Fruit fly (Drosophila melanogaster) whole organism, embryonic: Measurements from ENCODE around the gene Dph3.

Experiments used
- BEAF-32 ChIP-seq: fragments of 200-800 bp; sonication (Bioruptor generic); optimal IDR thresholded peaks from 3 replicates; lab custom pipeline; 2017; ENCODE audit warnings: missing biosample characterization, missing genetic modification characterization, mild to moderate bottlenecking, moderate library complexity, missing genetic modification reagents
- CG13287 ChIP-seq: fragments of 200-800 bp; sonication (Bioruptor generic); IDR thresholded peaks from 2 replicates; pipeline ENCODE4 v1.3.6; 2022; ENCODE audit warnings: missing biosample characterization, missing genetic modification characterization; ENCODE audit not compliant: partially characterized antibody
- CG14710 ChIP-seq: fragments of 200-800 bp; sonication (Bioruptor generic); optimal IDR thresholded peaks from 3 replicates; lab custom pipeline; 2019; ENCODE audit warnings: missing biosample characterization, mild to moderate bottlenecking, missing genetic modification characterization, moderate library complexity
- CG15269 ChIP-seq: fragments of 200-800 bp; sonication (Bioruptor generic); optimal IDR thresholded peaks from 2 replicates; lab custom pipeline; 2018; ENCODE audit warnings: missing biosample characterization, mild to moderate bottlenecking, missing genetic modification characterization, moderate library complexity
- CG1603 ChIP-seq: fragments of 200-800 bp; sonication (Bioruptor generic); optimal IDR thresholded peaks from 2 replicates; lab custom pipeline; 2019; ENCODE audit warnings: missing biosample characterization, mild to moderate bottlenecking, missing genetic modification characterization, moderate library complexity
- CG17385 ChIP-seq: fragments of 200-800 bp; sonication (Bioruptor generic); optimal IDR thresholded peaks from 3 replicates; lab custom pipeline; 2018; ENCODE audit warnings: missing biosample characterization, mild to moderate bottlenecking, missing genetic modification characterization
- CG17829 ChIP-seq: fragments of 200-800 bp; optimal IDR thresholded peaks from 2 replicates; lab custom pipeline; 2019; ENCODE audit warnings: missing biosample characterization, mild to moderate bottlenecking, missing genetic modification characterization, moderate library complexity
- CG34422 ChIP-seq: fragments of 200-800 bp; sonication (Bioruptor generic); IDR thresholded peaks from 3 replicates; pipeline ENCODE4 v1.3.6; 2022; ENCODE audit warnings: missing biosample characterization, missing genetic modification characterization
- CG4424 ChIP-seq: fragments of 200-800 bp; sonication (Bioruptor generic); optimal IDR thresholded peaks from 3 replicates; lab custom pipeline; 2016; ENCODE audit warnings: missing biosample characterization, missing genetic modification characterization
- CG5953 ChIP-seq: fragments of 200-800 bp; sonication (Bioruptor generic); IDR thresholded peaks from 2 replicates; pipeline ENCODE4 v1.3.6; 2022; ENCODE audit warnings: missing biosample characterization, missing genetic modification characterization
- D ChIP-seq, 2 experiments: fragments of 200-800 bp in 1 of 2; fragments of >200 bp in 1 of 2; sonication (Bioruptor generic) in 1 of 2; optimal IDR thresholded peaks; 2 replicates in 1 of 2; 3 replicates in 1 of 2; lab custom pipeline; 2017; ENCODE audit warnings: mild to moderate bottlenecking in 1 of 2, missing biosample characterization in 1 of 2, missing genetic modification characterization in 1 of 2, missing genetic modification reagents in 1 of 2
- D19A ChIP-seq: fragments of 200-800 bp; optimal IDR thresholded peaks from 3 replicates; lab custom pipeline; 2019; ENCODE audit warnings: missing biosample characterization, mild to moderate bottlenecking, missing genetic modification characterization, moderate library complexity
- Dek ChIP-seq: fragments of 200-800 bp; sonication (Bioruptor generic); optimal IDR thresholded peaks from 3 replicates; lab custom pipeline; 2019; ENCODE audit warnings: missing biosample characterization, mild to moderate bottlenecking, missing genetic modification characterization, moderate library complexity
- Doc3 ChIP-seq: fragments of 200-800 bp; sonication (Bioruptor generic); IDR thresholded peaks from 3 replicates; pipeline ENCODE4 v1.3.6; 2022; ENCODE audit warnings: missing biosample characterization, missing genetic modification characterization; ENCODE audit not compliant: partially characterized antibody
- Dp ChIP-seq: fragments of 200-800 bp; sonication (Bioruptor generic); optimal IDR thresholded peaks from 2 replicates; lab custom pipeline; 2018; ENCODE audit warnings: missing biosample characterization, mild to moderate bottlenecking, missing genetic modification characterization, moderate library complexity
- E2f2 ChIP-seq: fragments of 200-800 bp; sonication (Bioruptor generic); IDR thresholded peaks from 2 replicates; pipeline ENCODE4 v1.3.6; 2022; ENCODE audit warnings: missing biosample characterization, missing genetic modification characterization
- Ets97D ChIP-seq: fragments of 200-800 bp; sonication (Bioruptor generic); optimal IDR thresholded peaks from 3 replicates; lab custom pipeline; 2016; ENCODE audit warnings: missing biosample characterization, missing genetic modification characterization
- HmgZ ChIP-seq: fragments of 200-800 bp; sonication (Bioruptor generic); optimal IDR thresholded peaks from 2 replicates; lab custom pipeline; 2018; ENCODE audit warnings: missing biosample characterization, mild to moderate bottlenecking, missing genetic modification characterization
- Hmx ChIP-seq: fragments of 200-800 bp; sonication (Bioruptor generic); optimal IDR thresholded peaks from 2 replicates; lab custom pipeline; 2016; ENCODE audit warnings: missing biosample characterization, missing genetic modification characterization
- Lhr ChIP-seq: fragments of 200-800 bp; sonication (Bioruptor generic); optimal IDR thresholded peaks from 3 replicates; lab custom pipeline; 2017; ENCODE audit warnings: mild to moderate bottlenecking, missing biosample characterization, missing genetic modification reagents, missing genetic modification characterization
- MBD-R2 ChIP-seq: fragments of 200-800 bp; sonication (Bioruptor generic); IDR thresholded peaks from 2 replicates; pipeline ENCODE4 v1.3.6; 2022; ENCODE audit warnings: missing biosample characterization, missing genetic modification characterization
- MESR4 ChIP-seq: fragments of 200-800 bp; sonication (Bioruptor generic); optimal IDR thresholded peaks from 2 replicates; lab custom pipeline; 2018; ENCODE audit warnings: missing biosample characterization, mild to moderate bottlenecking, missing genetic modification characterization, moderate library complexity
- Myb ChIP-seq: fragments of 200-800 bp; sonication (Bioruptor generic); optimal IDR thresholded peaks from 2 replicates; lab custom pipeline; 2016; ENCODE audit warnings: missing biosample characterization, missing genetic modification characterization
- Opbp ChIP-seq: fragments of 200-800 bp; sonication (Bioruptor generic); IDR thresholded peaks from 3 replicates; pipeline ENCODE4 v1.3.6; 2022; ENCODE audit warnings: missing biosample characterization, missing genetic modification characterization; ENCODE audit not compliant: partially characterized antibody
- Pdp1 ChIP-seq, 2 experiments: fragments of 200-800 bp; sonication (Bioruptor generic); optimal IDR thresholded peaks; 3 replicates each; lab custom pipeline; 2016; ENCODE audit warnings: missing biosample characterization in 2 of 2, missing genetic modification characterization in 2 of 2, mild to moderate bottlenecking in 1 of 2, moderate library complexity in 1 of 2
- Ptx1 ChIP-seq: fragments of 200-800 bp; sonication (Bioruptor generic); IDR thresholded peaks from 2 replicates; pipeline ENCODE4 v1.3.6; 2022; ENCODE audit warnings: missing biosample characterization, missing genetic modification characterization
- YL-1 ChIP-seq: fragments of 200-800 bp; sonication (Bioruptor generic); optimal IDR thresholded peaks from 3 replicates; lab custom pipeline; 2017; ENCODE audit warnings: missing biosample characterization, mild to moderate bottlenecking, missing genetic modification characterization
- amos ChIP-seq: fragments of 200-800 bp; sonication (Bioruptor generic); IDR thresholded peaks from 2 replicates; pipeline ENCODE4 v1.3.6; 2022; ENCODE audit warnings: missing biosample characterization, missing genetic modification characterization; ENCODE audit not compliant: partially characterized antibody
- bbx ChIP-seq: fragments of 200-800 bp; sonication (Bioruptor generic); IDR thresholded peaks from 2 replicates; pipeline ENCODE4 v1.3.6; 2022; ENCODE audit warnings: missing biosample characterization, missing genetic modification characterization; ENCODE audit not compliant: partially characterized antibody
- crp ChIP-seq, 2 experiments: fragments of 200-800 bp; sonication (Bioruptor generic); optimal IDR thresholded peaks; 2 replicates in 1 of 2; 3 replicates in 1 of 2; lab custom pipeline; 2017; ENCODE audit warnings: missing biosample characterization in 2 of 2, missing genetic modification characterization in 2 of 2, mild to moderate bottlenecking in 1 of 2, moderate library complexity in 1 of 2
- dm ChIP-seq: fragments of 200-800 bp; sonication (Bioruptor generic); optimal IDR thresholded peaks from 3 replicates; lab custom pipeline; 2016; ENCODE audit warnings: missing biosample characterization, missing genetic modification characterization
- eve ChIP-seq, 2 experiments: fragments of >200 bp; optimal IDR thresholded peaks; 2 replicates each; lab custom pipeline; 2017; ENCODE audit warnings: missing biosample characterization in 2 of 2, missing genetic modification characterization in 2 of 2
- gfzf ChIP-seq: fragments of 200-800 bp; sonication (Bioruptor generic); optimal IDR thresholded peaks from 2 replicates; lab custom pipeline; 2016; ENCODE audit warnings: missing biosample characterization, mild to moderate bottlenecking, missing genetic modification characterization, moderate library complexity
- hbn ChIP-seq: fragments of 200-800 bp; sonication (Bioruptor generic); IDR thresholded peaks from 2 replicates; pipeline ENCODE4 v1.3.6; 2022; ENCODE audit warnings: missing biosample characterization, missing genetic modification characterization; ENCODE audit not compliant: partially characterized antibody
- inv ChIP-seq: fragments of 200-800 bp; sonication (Bioruptor generic); IDR thresholded peaks from 2 replicates; pipeline ENCODE4 v1.3.6; 2022; ENCODE audit warnings: missing biosample characterization, missing genetic modification characterization; ENCODE audit not compliant: partially characterized antibody
- lov ChIP-seq, 2 experiments: fragments of 200-800 bp in 1 of 2; fragments of >200 bp in 1 of 2; sonication (Bioruptor generic) in 1 of 2; IDR thresholded peaks in 1 of 2; optimal IDR thresholded peaks in 1 of 2; 2 replicates in 1 of 2; 3 replicates in 1 of 2; pipeline versions ENCODE4 v1.3.6 to Lab custom; 2017 to 2022; ENCODE audit warnings: missing biosample characterization in 1 of 2, missing genetic modification characterization in 1 of 2
- onecut ChIP-seq: fragments of 200-800 bp; sonication (Bioruptor generic); IDR thresholded peaks from 2 replicates; pipeline ENCODE4 v1.3.6; 2022; ENCODE audit warnings: missing biosample characterization, missing genetic modification characterization
- pan ChIP-seq, 4 experiments: fragments of >200 bp in 3 of 4; fragments of 200-800 bp in 1 of 4; sonication (Bioruptor generic) in 1 of 4; optimal IDR thresholded peaks in 3 of 4; IDR thresholded peaks in 1 of 4; 2 replicates each; pipeline versions ENCODE4 v1.3.6 to Lab custom; 2017 to 2022; ENCODE audit warnings: missing biosample characterization in 2 of 4, missing genetic modification characterization in 2 of 4, mixed read lengths in 1 of 4
- pzg ChIP-seq: fragments of 200-800 bp; sonication (Bioruptor generic); optimal IDR thresholded peaks from 3 replicates; lab custom pipeline; 2018; ENCODE audit warnings: missing biosample characterization, mild to moderate bottlenecking, missing genetic modification characterization, moderate library complexity
- sim ChIP-seq: fragments of 200-800 bp; sonication (Bioruptor generic); IDR thresholded peaks from 2 replicates; pipeline ENCODE4 v1.3.6; 2022; ENCODE audit warnings: missing biosample characterization, missing genetic modification characterization
- stwl ChIP-seq: fragments of 200-800 bp; sonication (Bioruptor generic); optimal IDR thresholded peaks from 3 replicates; lab custom pipeline; 2018; ENCODE audit warnings: missing biosample characterization, mild to moderate bottlenecking, missing genetic modification characterization, moderate library complexity
- sug ChIP-seq: fragments of 200-800 bp; optimal IDR thresholded peaks from 2 replicates; lab custom pipeline; 2019; ENCODE audit warnings: missing biosample characterization, mild to moderate bottlenecking, missing genetic modification characterization, moderate library complexity
- vnd ChIP-seq: fragments of 200-800 bp; sonication (Bioruptor generic); IDR thresholded peaks from 3 replicates; pipeline ENCODE4 v1.3.6; 2022; ENCODE audit warnings: missing biosample characterization, missing genetic modification characterization; ENCODE audit not compliant: partially characterized antibody
- yki ChIP-seq: fragments of >200 bp; optimal IDR thresholded peaks from 3 replicates; lab custom pipeline; 2018
- zen ChIP-seq: fragments of 200-800 bp; sonication (Bioruptor generic); optimal IDR thresholded peaks from 3 replicates; lab custom pipeline; 2018; ENCODE audit warnings: missing biosample characterization, mild to moderate bottlenecking, missing genetic modification characterization, moderate library complexity

Gene Dph3

DNA sequence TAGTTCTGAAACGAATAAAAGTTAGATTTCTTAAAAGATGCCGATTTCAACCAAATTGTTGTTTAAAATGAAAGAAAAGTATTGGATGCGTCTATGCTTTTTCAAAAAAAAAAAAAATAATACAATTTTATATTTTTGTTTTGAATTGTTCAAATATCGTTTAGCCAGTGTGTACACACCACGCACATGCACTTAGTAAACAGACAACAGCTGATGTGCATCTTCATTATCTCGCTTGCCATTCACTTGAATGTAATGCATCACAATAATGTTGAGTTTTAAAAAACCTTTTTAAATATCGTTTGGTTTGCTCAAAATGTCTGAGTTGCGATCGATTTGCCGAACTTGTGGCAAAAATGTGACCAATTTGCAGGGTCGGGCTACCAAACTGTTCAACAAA is 4.3 kb downstream of the Dph3 start, which contains the start of gene CG31441 (continued):
- TF ChIP-seq crp (GFP tag; optimal IDR thresholded peaks at IDR 0.05; lab: Kevin White, UChicago) (peak; percentile 58 to 92), amos (GFP tag; lab: Robert Waterston, UW) (peak; percentile 32; the same call in 1 of the 2 replicates), E2f2 (peak; percentile 81), vnd (GFP tag; lab: Robert Waterston, UW) (no peak), Doc3 (peak; percentile 56; the same call in 1 of the 3 replicates), Dek (tag; lab: Kevin White, UChicago) (no peak), Lhr (GFP tag; lab: Kevin White, UChicago) (peak; percentile 6), inv (GFP tag; lab: Robert Waterston, UW) (no peak), zen (tag; lab: Kevin White, UChicago) (peak; percentile 30)

DNA sequence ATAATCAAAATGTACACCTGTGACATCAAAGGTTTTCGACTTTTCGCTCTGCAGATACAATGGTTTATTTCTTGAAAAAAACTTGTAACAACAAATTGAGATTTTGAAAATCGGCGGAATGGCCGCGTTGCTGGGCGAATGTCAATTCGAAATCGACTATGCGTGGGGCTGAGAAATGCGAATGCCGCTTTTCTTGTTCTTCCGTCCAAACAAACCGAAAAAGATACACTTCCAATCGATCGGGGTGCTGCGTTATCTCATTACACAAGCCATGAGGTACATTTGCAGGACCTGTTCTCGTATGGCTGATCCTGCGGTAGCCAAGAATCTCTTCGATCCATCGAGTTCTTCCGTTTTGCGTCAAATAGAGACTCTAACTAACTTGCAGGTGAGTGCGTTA is 5.9 kb downstream of the Dph3 start, which contains the start of gene CG31388:
TSS of gene CG31388 (plus strand) at position 218 of the 400 bp plus-strand sequence.
- peak; percentile 71 for TF ChIP-seq pzg (GFP tag; lab: Kevin White, UChicago)
- TF ChIP-seq crp (GFP tag; optimal IDR thresholded peaks at IDR 0.05; lab: Kevin White, UChicago) = peak in 1 of 2 experiments; percentile 49
- TF ChIP-seq CG1603 (tag; lab: Kevin White, UChicago) = peak; percentile 31
- peak; percentile 16 for TF ChIP-seq gfzf
- no peak for TF ChIP-seq CG4424 (GFP tag; lab: Kevin White, UChicago)
- peak; percentile 32; the same call in 1 of the 2 replicates for TF ChIP-seq onecut (GFP tag; lab: Robert Waterston, UW)
- TF ChIP-seq CG14710 (tag; lab: Kevin White, UChicago) = peak; percentile 95
- TF ChIP-seq dm (GFP tag; lab: Kevin White, UChicago) = peak; percentile 23
- no peak for TF ChIP-seq Hmx (GFP tag; lab: Kevin White, UChicago)
- TF ChIP-seq CG15269 (tag; lab: Kevin White, UChicago) = no peak
- TF ChIP-seq YL-1 (GFP tag; lab: Kevin White, UChicago) = peak; percentile 63
- peak; percentile 98 for TF ChIP-seq CG17385 (GFP tag; lab: Kevin White, UChicago)
- peak; percentile 85 for TF ChIP-seq MBD-R2 (GFP tag; lab: Robert Waterston, UW)
- TF ChIP-seq MESR4 = peak; percentile 83
- no peak for TF ChIP-seq D (optimal IDR thresholded peaks at IDR 0.05; lab: Kevin White, UChicago)
- no peak for TF ChIP-seq D (GFP tag; optimal IDR thresholded peaks at IDR 0.05; lab: Kevin White, UChicago)
- TF ChIP-seq lov (optimal IDR thresholded peaks at IDR 0.05; lab: Kevin White, UChicago) = no peak
- no peak for TF ChIP-seq lov (GFP tag; IDR thresholded peaks at IDR 0.05; lab: Robert Waterston, UW)
- no peak for TF ChIP-seq hbn (GFP tag; lab: Robert Waterston, UW)
- no peak for TF ChIP-seq sim
- TF ChIP-seq CG5953 = no peak
- TF ChIP-seq E2f2 = peak; percentile 93
- peak; percentile 44 for TF ChIP-seq Ets97D (GFP tag; lab: Kevin White, UChicago)
- no peak for TF ChIP-seq CG17829 (tag; lab: Kevin White, UChicago)
- no peak for TF ChIP-seq Ptx1 (GFP tag; lab: Robert Waterston, UW)
- TF ChIP-seq pan (optimal IDR thresholded peaks at IDR 0.05; lab: Kevin White, UChicago) = no peak
- TF ChIP-seq pan (GFP tag; optimal IDR thresholded peaks at IDR 0.05 in 1 of 2, IDR thresholded peaks at IDR 0.05 in 1 of 2) = peak in 1 of 2 experiments; percentile 23
- TF ChIP-seq D19A (tag; lab: Kevin White, UChicago) = peak; percentile 98
- peak; percentile 27 for TF ChIP-seq HmgZ (tag; lab: Kevin White, UChicago)
- TF ChIP-seq CG34422 (GFP tag; lab: Robert Waterston, UW) = peak; percentile 54; the same call in 1 of the 3 replicates
- peak; percentile 28; the same call in 1 of the 2 replicates for TF ChIP-seq CG13287 (GFP tag; lab: Robert Waterston, UW)
- peak; percentile 96 for TF ChIP-seq sug (tag; lab: Kevin White, UChicago)
- peak in 1 of 2 experiments; percentile 9 for TF ChIP-seq Pdp1 (GFP tag; optimal IDR thresholded peaks at IDR 0.05; lab: Kevin White, UChicago)
- peak; percentile 91 for TF ChIP-seq Dp
- no peak for TF ChIP-seq Opbp
- no peak for TF ChIP-seq eve (GFP tag; optimal IDR thresholded peaks at IDR 0.05; lab: Kevin White, UChicago)
- no peak for TF ChIP-seq vnd (GFP tag; lab: Robert Waterston, UW)
- TF ChIP-seq BEAF-32 = peak; percentile 23
- TF ChIP-seq Myb (GFP tag; lab: Kevin White, UChicago) = peak; percentile 61
- peak; percentile 19; the same call in 1 of the 2 replicates for TF ChIP-seq bbx (GFP tag; lab: Robert Waterston, UW)
- peak; percentile 48 for TF ChIP-seq stwl (tag; lab: Kevin White, UChicago)
- peak; percentile 20 for TF ChIP-seq yki (lab: Kevin White, UChicago)
